Worm (Caenorhabditis elegans): Measurements from ENCODE around the gene srd-48.

DNA sequence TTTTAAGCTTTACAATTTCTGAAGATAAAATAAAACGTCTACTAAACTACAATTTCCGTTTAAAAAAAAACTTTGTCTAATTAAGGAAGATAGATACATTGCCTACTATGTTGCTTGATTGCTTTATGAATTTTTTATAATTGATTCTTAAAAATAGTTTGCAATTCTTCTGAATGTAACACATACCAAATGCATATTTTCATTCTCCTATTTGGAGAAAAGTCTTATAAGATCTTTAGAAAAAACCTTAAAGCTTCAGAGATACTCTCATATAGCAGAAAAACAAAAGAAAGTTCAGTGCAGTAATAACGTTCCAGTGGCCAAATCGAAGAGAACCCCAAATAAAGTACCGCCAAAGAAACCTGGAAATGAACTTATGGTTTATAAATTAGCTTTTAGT lies 29.3 kb upstream of the srd-48 start, which contains the start of gene phf-32:
- TF ChIP-seq eor-1 (tag; optimal IDR thresholded peaks at IDR 0.05) (no peak), aly-2 (tag; optimal IDR thresholded peaks at IDR 0.05) (no peak), ama-1 (optimal IDR thresholded peaks at IDR 0.05) (no peak), snpc-4 (tag; optimal IDR thresholded peaks at IDR 0.05) (no peak), pqm-1 (tag; optimal IDR thresholded peaks at IDR 0.05) (no peak), egl-27 (tag; optimal IDR thresholded peaks at IDR 0.05) (no peak), tbx-2 (tag; optimal IDR thresholded peaks at IDR 0.05) (no peak), nhr-11 (tag; optimal IDR thresholded peaks at IDR 0.05) (no peak), nhr-12 (tag; optimal IDR thresholded peaks at IDR 0.05) (no peak)

Measured in whole organism, L3 larva.